Worm (Caenorhabditis elegans) whole organism, early embryonic: ENCODE data around the gene msp-45.

Experiments
- B0310.2 ChIP-seq: sonication (generic microtip); optimal IDR thresholded peaks from 2 replicates; lab custom pipeline; 2016; ENCODE audit warnings: mild to moderate bottlenecking, missing genetic modification characterization, missing compliant biosample characterization
- F13C5.2 ChIP-seq: sonication (generic microtip); optimal IDR thresholded peaks from 2 replicates; lab custom pipeline; 2017; ENCODE audit warnings: mild to moderate bottlenecking, missing genetic modification characterization, inconsistent platforms, missing compliant biosample characterization
- aly-1 ChIP-seq: sonication (generic microtip); optimal IDR thresholded peaks from 2 replicates; lab custom pipeline; 2016; ENCODE audit warnings: missing genetic modification characterization, missing compliant biosample characterization
- ama-1 ChIP-seq: fragments of 150-350 bp; optimal IDR thresholded peaks from 2 replicates; lab custom pipeline; 2014
- ceh-13 ChIP-seq: fragments of 200-800 bp; sonication (Bioruptor generic); optimal IDR thresholded peaks from 2 replicates; lab custom pipeline; 2018; ENCODE audit warnings: mild to moderate bottlenecking, missing genetic modification characterization, missing compliant biosample characterization
- ceh-36 ChIP-seq: sonication (generic microtip); optimal IDR thresholded peaks from 2 replicates; lab custom pipeline; 2016; ENCODE audit warnings: missing genetic modification characterization, inconsistent platforms, missing compliant biosample characterization
- flt-1 ChIP-seq: fragments of 200-800 bp; sonication (Bioruptor generic); IDR thresholded peaks from 2 replicates; pipeline ENCODE4 v1.3.6; 2022; ENCODE audit warnings: missing genetic modification characterization, missing compliant biosample characterization
- hmbx-1 ChIP-seq: sonication (generic microtip); optimal IDR thresholded peaks from 2 replicates; lab custom pipeline; 2016; ENCODE audit warnings: mild to moderate bottlenecking, missing genetic modification characterization, missing compliant biosample characterization
- hmg-4 ChIP-seq: fragments of 200-800 bp; sonication (Bioruptor generic); optimal IDR thresholded peaks from 2 replicates; lab custom pipeline; 2018; ENCODE audit warnings: mild to moderate bottlenecking, missing genetic modification characterization, missing compliant biosample characterization
- hnd-1 ChIP-seq: sonication (generic microtip); optimal IDR thresholded peaks from 2 replicates; lab custom pipeline; 2016; ENCODE audit warnings: missing genetic modification characterization, missing compliant biosample characterization
- sea-1 ChIP-seq: fragments of 200-800 bp; sonication (Bioruptor generic); conservative IDR thresholded peaks from 2 replicates; pipeline ENCODE4 v1.3.6; 2022; ENCODE audit warnings: missing genetic modification characterization, missing compliant biosample characterization
- tbx-11 ChIP-seq: fragments of 200-800 bp; sonication (Bioruptor generic); IDR thresholded peaks from 2 replicates; pipeline ENCODE4 v1.3.6; 2022; ENCODE audit warnings: missing genetic modification characterization, missing compliant biosample characterization
- tbx-37 ChIP-seq: fragments of 200-800 bp; sonication (Bioruptor generic); conservative IDR thresholded peaks from 2 replicates; pipeline ENCODE4 v1.3.6; 2022; ENCODE audit warnings: missing genetic modification reagents, missing genetic modification characterization, missing compliant biosample characterization
- tra-4 ChIP-seq: sonication (generic microtip); optimal IDR thresholded peaks from 2 replicates; lab custom pipeline; 2017; ENCODE audit warnings: missing genetic modification characterization, missing compliant biosample characterization

ce11 chrII:5148349-5148748, 8.5 kb downstream of the msp-45 start, which contains the start of gene F58A6.5:
- TF ChIP-seq hmg-4 (GFP tag; lab: Kevin White, UChicago) (no peak), ama-1 (no peak), tbx-37 (GFP tag; lab: Robert Waterston, UW) (no peak), flt-1 (GFP tag; lab: Robert Waterston, UW) (no peak), hnd-1 (tag; lab: Kevin White, UChicago) (no peak), hmbx-1 (tag; lab: Kevin White, UChicago) (no peak), ceh-13 (no peak), tra-4 (tag; lab: Kevin White, UChicago) (no peak), B0310.2 (tag; lab: Kevin White, UChicago) (no peak), F13C5.2 (tag; lab: Kevin White, UChicago) (no peak), ceh-36 (no peak), sea-1 (GFP tag; lab: Robert Waterston, UW) (no peak), tbx-11 (GFP tag; lab: Robert Waterston, UW) (no peak), aly-1 (no peak)
